Worm (Caenorhabditis elegans) whole organism, early embryonic: Measurements from ENCODE around the gene srg-46.

Source experiments
- B0310.2 ChIP-seq: sonication (generic microtip); optimal IDR thresholded peaks from 2 replicates; lab custom pipeline; 2016; ENCODE audit warnings: mild to moderate bottlenecking, missing genetic modification characterization, missing compliant biosample characterization
- ama-1 ChIP-seq: fragments of 150-350 bp; optimal IDR thresholded peaks from 2 replicates; lab custom pipeline; 2014
- ceh-36 ChIP-seq: sonication (generic microtip); optimal IDR thresholded peaks from 2 replicates; lab custom pipeline; 2016; ENCODE audit warnings: missing genetic modification characterization, inconsistent platforms, missing compliant biosample characterization
- hnd-1 ChIP-seq: sonication (generic microtip); optimal IDR thresholded peaks from 2 replicates; lab custom pipeline; 2016; ENCODE audit warnings: missing genetic modification characterization, missing compliant biosample characterization
- pes-1 ChIP-seq: fragments of 200-800 bp; sonication (Bioruptor generic); IDR thresholded peaks from 2 replicates; pipeline ENCODE4 v1.3.6; 2022; ENCODE audit warnings: missing genetic modification reagents, missing genetic modification characterization, missing compliant biosample characterization

DNA sequence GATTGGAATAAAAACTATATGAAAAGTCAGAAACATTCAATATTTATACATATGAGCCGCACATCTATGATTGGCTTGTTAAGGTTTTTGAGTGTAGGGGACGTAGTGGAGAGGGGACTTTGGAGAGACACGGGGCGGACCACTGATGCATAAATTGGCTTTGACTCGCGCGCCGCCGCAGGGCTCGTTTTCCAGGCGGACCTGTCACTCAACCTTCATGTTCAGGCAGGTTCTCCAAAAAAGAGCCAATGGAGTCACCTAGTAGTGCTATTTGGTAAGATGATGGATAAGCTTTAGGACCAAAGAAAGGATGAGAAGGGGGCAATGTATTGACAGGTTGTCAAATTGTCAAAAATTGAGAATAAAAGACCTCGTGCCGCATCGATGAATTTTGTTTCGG, 31.5 kb downstream of the srg-46 start:
- TF ChIP-seq pes-1 (GFP tag; lab: Robert Waterston, UW) (no peak), B0310.2 (tag; lab: Kevin White, UChicago) (no peak), hnd-1 (tag; lab: Kevin White, UChicago) (no peak), ama-1 (lab: Kevin White, UChicago) (no peak), ceh-36 (no peak)
